Fruit fly (Drosophila melanogaster): ENCODE measurements around the gene CG17732.

CG17732 gene

DNA sequence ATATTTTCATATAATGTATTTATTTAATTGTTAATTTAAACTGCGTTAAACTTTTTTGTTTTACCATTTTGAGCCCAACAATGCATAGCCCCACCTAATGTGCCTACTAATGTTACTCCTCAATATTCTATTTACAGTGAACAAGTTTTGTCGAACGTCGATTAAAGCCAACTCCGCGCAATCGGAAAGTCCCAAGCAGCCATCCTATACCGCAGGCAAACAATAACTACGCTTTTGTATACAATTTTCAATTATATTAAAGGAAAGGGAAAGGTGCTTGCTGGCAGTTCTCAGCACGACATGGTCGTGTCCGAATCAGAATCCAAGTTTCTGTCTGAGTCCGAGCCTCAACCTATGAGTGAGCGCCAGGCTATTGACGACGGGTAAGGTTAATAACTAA lies at the start of gene CG17732:
CG17732 (plus strand) TSS at position 301 of the 400 bp plus-strand sequence.
- TF ChIP-seq EcR (GFP tag; optimal IDR thresholded peaks at IDR 0.05) (no peak), Dll (optimal IDR thresholded peaks at IDR 0.05) (no peak), CG8478 (optimal IDR thresholded peaks at IDR 0.05) (no peak)

DNA sequence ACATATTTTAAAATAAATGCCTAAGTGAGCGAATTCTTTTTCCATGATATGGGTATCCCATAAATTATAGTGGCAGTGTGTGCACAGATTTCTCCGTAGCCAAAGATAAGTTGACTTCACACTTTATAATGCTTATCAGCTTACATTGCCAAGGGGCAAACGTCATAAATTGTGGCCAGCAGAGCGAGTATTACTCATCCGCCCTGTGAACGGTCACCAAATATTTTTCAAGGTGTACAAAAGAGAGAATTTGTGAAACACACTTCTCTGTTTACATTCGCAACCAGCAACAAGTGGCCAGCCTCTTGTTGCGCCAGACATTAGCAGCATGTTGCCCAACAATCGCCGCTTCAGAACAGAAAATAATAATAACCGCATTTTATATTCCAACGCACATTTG lies 48.6 kb upstream of the CG17732 start:
- TF ChIP-seq usp (GFP tag; optimal IDR thresholded peaks at IDR 0.05) = no peak

DNA sequence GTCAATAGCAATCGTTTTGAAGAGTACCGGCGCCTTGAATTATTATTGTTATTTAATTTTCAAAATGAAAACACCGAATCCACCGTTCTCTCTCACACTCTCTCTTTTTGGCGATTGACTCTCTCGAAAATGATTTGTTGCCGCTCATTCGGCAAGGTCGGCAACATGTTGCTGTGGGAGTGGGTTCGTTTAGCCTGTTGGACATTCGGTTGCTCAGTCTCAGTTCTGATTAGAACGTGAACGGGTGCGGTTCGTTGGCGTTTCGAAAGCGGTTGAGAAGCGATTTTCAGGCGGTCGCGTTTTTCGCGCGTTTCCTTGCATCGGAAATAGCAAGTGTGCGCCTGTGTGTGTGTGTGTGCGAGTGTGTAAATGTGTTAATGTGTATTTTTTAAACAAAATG lies 42.5 kb upstream of the CG17732 start, which contains the start of gene Ac76E:
Ac76E (plus strand) TSS at position 264 of the 400 bp plus-strand sequence.
- no peak for TF ChIP-seq Dll (optimal IDR thresholded peaks at IDR 0.05)
- no peak for TF ChIP-seq usp (GFP tag; optimal IDR thresholded peaks at IDR 0.05)
- no peak for TF ChIP-seq EcR (GFP tag; optimal IDR thresholded peaks at IDR 0.05)
- no peak for TF ChIP-seq psq (optimal IDR thresholded peaks at IDR 0.05)
- no peak for TF ChIP-seq pan (optimal IDR thresholded peaks at IDR 0.05)
- no peak for TF ChIP-seq CG8478 (optimal IDR thresholded peaks at IDR 0.05)

DNA sequence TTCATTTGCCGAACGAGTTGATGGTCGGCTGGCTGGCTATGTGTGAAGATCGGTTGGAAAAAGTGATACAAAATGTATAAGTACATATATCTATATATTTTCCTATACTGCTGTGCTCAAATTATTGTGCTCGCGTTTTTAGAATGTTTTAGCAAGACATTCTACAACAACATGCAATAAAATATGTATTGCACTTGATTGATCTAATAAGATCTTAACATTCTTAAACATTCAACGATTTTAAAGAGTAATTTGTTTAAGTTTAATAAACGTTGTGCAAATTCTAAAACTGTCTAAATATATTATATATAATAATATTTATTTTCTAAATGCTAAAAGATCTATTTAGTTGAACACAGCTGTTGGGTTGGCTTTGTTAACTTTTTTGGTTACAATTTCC lies 41.1 kb upstream of the CG17732 start:
- TF ChIP-seq usp (GFP tag; optimal IDR thresholded peaks at IDR 0.05) (no peak), Dll (optimal IDR thresholded peaks at IDR 0.05) (no peak), CG8478 (optimal IDR thresholded peaks at IDR 0.05) (no peak), psq (optimal IDR thresholded peaks at IDR 0.05) (no peak), EcR (GFP tag; optimal IDR thresholded peaks at IDR 0.05) (no peak), pan (optimal IDR thresholded peaks at IDR 0.05) (no peak)

DNA sequence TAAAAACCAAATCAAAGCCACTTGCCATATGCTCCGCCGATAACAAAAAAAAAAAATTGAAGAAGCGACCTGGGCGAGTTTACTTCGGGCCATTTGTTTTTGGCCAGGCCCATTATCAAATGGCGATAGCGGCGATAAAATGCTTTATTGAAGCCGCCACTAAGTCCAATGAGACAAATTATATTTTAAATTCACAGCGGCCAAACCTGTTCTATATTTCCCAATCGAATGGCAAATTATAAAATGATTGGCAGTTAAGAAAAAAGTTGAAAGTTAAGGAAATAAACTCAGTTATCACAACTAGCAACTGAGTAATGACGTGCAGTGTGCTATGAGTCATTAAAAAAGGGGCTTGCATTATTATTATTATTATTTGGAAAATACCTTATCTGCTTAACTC lies 40.3 kb upstream of the CG17732 start:
- TF ChIP-seq CG8478 (optimal IDR thresholded peaks at IDR 0.05) = no peak
- no peak for TF ChIP-seq usp (GFP tag; optimal IDR thresholded peaks at IDR 0.05)
- TF ChIP-seq Dll (optimal IDR thresholded peaks at IDR 0.05) = no peak
- no peak for TF ChIP-seq psq (optimal IDR thresholded peaks at IDR 0.05)
- TF ChIP-seq pan (optimal IDR thresholded peaks at IDR 0.05) = no peak
- TF ChIP-seq EcR (GFP tag; optimal IDR thresholded peaks at IDR 0.05) = no peak

DNA sequence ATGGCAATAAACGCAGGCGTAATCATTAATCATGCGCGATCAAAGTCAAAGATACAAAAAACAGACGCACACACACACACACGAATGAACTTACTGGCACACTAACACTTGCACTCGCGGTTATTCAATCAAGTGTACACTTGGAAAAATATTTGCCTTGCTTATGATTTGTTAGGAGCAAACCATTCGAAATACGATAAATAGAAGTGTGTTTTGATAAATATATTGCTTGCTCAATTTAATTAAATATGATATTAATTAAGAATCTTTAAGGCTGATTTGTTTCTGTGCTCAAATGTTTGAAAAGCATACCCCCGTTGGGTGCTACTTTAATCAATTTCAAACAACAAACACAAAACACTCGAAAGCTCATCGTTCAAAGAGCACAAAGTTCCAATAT lies 36.0 kb upstream of the CG17732 start:
- TF ChIP-seq Dll (optimal IDR thresholded peaks at IDR 0.05) (no peak), usp (GFP tag; optimal IDR thresholded peaks at IDR 0.05) (no peak), psq (optimal IDR thresholded peaks at IDR 0.05) (no peak), CG8478 (optimal IDR thresholded peaks at IDR 0.05) (no peak), EcR (GFP tag; optimal IDR thresholded peaks at IDR 0.05) (no peak), pan (optimal IDR thresholded peaks at IDR 0.05) (no peak)

DNA sequence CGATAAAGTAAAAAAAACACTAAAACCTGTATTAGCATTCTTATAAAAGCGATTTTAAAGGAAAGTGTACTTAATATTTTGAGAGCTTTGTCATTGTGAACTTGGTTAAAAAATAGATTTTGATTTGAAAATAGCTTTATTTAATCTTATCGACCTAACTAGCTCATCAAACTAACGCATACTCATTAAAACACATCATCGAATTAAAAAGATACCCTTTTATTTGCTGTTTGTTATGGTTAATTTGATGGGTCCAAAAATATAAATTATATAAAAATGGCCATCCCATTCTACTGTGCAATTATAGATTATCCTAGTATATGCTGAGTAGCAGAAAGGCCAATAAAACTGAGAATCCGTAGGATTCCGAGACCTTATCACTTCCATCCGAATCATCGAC lies 30.4 kb upstream of the CG17732 start, which contains the start of gene CG32219:
CG32219 (minus strand) TSS at position 101 of the 400 bp plus-strand sequence.
- TF ChIP-seq CG8478 (optimal IDR thresholded peaks at IDR 0.05) = no peak
- no peak for TF ChIP-seq psq (optimal IDR thresholded peaks at IDR 0.05)
- no peak for TF ChIP-seq Dll (optimal IDR thresholded peaks at IDR 0.05)
- TF ChIP-seq EcR (GFP tag; optimal IDR thresholded peaks at IDR 0.05) = no peak

DNA sequence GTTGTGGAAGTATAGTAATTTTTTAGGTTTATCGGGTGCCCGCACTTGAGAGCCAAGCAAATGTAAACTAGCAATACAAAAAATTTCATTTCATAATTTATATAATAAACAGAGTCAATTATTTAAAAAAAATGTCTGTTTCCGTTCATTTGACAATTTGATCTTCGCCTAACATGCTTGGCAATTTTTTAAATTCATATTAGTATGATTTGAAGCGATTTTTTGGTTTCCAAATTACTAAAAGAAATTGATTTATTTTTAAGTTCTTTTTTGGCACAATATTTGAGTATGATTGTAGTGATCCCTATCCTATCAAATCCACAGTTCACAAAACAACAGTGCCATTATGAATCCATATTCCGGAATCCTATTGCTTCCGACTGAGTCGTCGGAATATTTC lies 29.6 kb upstream of the CG17732 start, which contains the start of gene CG34258:
CG34258 (minus strand) TSS at position 101 of the 400 bp plus-strand sequence.
- no peak for TF ChIP-seq CG8478 (optimal IDR thresholded peaks at IDR 0.05)
- TF ChIP-seq usp (GFP tag; optimal IDR thresholded peaks at IDR 0.05) = no peak
- TF ChIP-seq psq (optimal IDR thresholded peaks at IDR 0.05) = no peak
- TF ChIP-seq EcR (GFP tag; optimal IDR thresholded peaks at IDR 0.05) = no peak
- no peak for TF ChIP-seq Dll (optimal IDR thresholded peaks at IDR 0.05)
- TF ChIP-seq pan (optimal IDR thresholded peaks at IDR 0.05) = no peak

DNA sequence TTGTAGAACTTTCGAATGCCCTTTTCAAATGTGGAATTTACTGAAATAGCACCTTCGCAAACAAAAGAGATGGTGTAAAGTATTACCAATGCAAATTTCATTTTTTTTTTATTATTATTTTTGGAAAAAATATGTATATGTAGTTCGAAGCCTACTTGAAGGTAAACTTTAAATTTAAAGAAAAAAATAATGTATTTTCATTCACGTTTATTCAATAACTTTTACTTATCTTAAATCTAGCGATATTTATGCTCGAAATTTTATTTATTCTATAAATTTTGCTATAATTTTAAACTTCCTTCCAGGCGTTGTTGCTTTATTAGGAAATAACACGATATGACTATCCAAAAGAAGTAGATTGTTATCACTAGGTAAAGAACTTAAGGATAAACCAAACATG lies 28.8 kb upstream of the CG17732 start, which contains the start of gene CG33710:
CG33710 (minus strand) TSS at position 101 of the 400 bp plus-strand sequence.
- TF ChIP-seq CG8478 (optimal IDR thresholded peaks at IDR 0.05) (no peak), pan (optimal IDR thresholded peaks at IDR 0.05) (no peak), EcR (GFP tag; optimal IDR thresholded peaks at IDR 0.05) (no peak), Dll (optimal IDR thresholded peaks at IDR 0.05) (no peak), psq (optimal IDR thresholded peaks at IDR 0.05) (no peak), usp (GFP tag; optimal IDR thresholded peaks at IDR 0.05) (no peak)

DNA sequence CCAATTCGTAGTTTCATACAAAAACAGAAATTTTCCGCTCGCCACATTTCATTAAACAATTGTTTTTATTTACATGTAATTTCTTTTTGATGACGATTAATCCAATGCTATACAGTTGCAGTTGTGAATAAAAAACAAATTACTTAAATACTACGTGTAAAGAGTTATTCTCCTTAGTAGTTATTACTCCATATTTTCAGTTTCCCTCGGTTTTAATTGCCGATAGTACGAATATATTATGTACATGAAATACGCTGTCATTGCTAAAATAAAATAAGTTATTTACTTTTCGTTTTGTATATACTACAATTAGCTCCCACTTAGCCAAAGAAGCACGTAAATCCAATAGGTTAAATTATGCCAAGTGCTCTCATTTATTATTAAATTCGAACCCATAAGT lies 27.9 kb upstream of the CG17732 start, which contains the start of gene CG42655:
CG42655 (minus strand) TSS at position 101 of the 400 bp plus-strand sequence.
- TF ChIP-seq CG8478 (optimal IDR thresholded peaks at IDR 0.05) = no peak
- TF ChIP-seq EcR (GFP tag; optimal IDR thresholded peaks at IDR 0.05) = no peak
- no peak for TF ChIP-seq Dll (optimal IDR thresholded peaks at IDR 0.05)
- TF ChIP-seq usp (GFP tag; optimal IDR thresholded peaks at IDR 0.05) = no peak
- TF ChIP-seq psq (optimal IDR thresholded peaks at IDR 0.05) = no peak
- no peak for TF ChIP-seq pan (optimal IDR thresholded peaks at IDR 0.05)

DNA sequence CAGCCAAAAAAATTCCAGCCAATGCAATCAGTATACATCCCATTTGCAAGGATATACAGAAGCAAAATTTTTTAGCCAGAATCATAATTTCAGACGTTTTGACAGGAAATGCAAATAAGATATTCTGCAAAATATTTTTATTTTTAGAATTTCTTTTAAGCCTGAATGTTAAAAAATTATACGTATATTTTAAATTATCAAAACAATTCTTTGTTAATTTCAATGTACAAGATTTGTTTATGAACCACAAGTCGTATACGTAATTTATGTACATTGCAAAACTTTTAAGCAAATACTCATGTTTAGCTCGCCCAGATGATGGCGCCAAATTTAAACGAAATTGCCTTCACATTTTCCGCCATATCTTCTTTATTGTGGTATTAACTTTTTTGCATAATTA lies 27.1 kb upstream of the CG17732 start, which contains the start of gene CG42654:
CG42654 (minus strand) TSS at position 101 of the 400 bp plus-strand sequence.
- TF ChIP-seq usp (GFP tag; optimal IDR thresholded peaks at IDR 0.05) (no peak), EcR (GFP tag; optimal IDR thresholded peaks at IDR 0.05) (no peak), pan (optimal IDR thresholded peaks at IDR 0.05) (no peak), psq (optimal IDR thresholded peaks at IDR 0.05) (no peak), Dll (optimal IDR thresholded peaks at IDR 0.05) (no peak), CG8478 (optimal IDR thresholded peaks at IDR 0.05) (no peak)

DNA sequence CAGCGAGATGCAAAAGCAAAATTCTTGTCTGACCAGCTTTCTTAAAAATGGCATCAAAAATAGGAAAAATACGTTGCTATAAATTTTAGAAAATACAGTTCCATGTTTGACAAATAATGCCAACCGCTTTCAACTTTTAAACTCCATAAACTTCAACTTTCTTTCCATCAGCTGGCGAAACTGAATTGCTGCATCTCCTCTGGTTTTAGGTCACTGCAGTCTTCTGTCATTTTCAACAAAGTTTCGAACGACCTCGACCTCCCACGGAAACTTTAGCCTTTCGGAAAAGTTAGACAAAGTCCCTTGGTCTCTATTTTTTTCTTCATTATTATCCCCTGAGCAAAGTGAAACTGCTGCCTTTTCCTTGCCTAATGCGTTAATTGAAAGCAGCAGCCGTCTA lies 25.8 kb upstream of the CG17732 start, which contains the start of gene CG42263:
CG42263 (minus strand) TSS at position 101 of the 400 bp plus-strand sequence.
- no peak for TF ChIP-seq Dll (optimal IDR thresholded peaks at IDR 0.05)
- no peak for TF ChIP-seq psq (optimal IDR thresholded peaks at IDR 0.05)
- TF ChIP-seq EcR (GFP tag; optimal IDR thresholded peaks at IDR 0.05) = no peak
- TF ChIP-seq pan (optimal IDR thresholded peaks at IDR 0.05) = no peak
- no peak for TF ChIP-seq usp (GFP tag; optimal IDR thresholded peaks at IDR 0.05)
- TF ChIP-seq CG8478 (optimal IDR thresholded peaks at IDR 0.05) = no peak

DNA sequence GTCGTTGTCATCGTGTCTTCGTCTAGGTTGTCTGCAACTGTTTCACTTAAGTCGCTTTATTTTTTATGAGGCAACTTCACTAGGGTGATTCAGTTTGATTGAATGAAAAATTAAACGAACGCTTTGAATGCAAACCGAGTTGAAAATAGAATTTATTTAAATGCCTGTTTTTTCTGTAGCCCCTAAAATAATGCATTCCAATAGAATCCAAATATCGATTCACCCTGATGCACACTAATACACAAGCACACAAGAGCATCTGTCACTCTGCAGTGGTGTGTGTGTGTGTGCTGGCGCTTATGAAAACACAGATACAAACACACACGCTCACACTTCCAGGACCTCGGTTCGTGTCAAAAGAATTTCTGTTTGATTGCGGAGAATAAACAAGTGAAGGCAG lies 19.7 kb upstream of the CG17732 start:
- TF ChIP-seq usp (GFP tag; optimal IDR thresholded peaks at IDR 0.05) (no peak), Dll (optimal IDR thresholded peaks at IDR 0.05) (no peak), psq (optimal IDR thresholded peaks at IDR 0.05) (no peak), pan (optimal IDR thresholded peaks at IDR 0.05) (no peak), CG8478 (optimal IDR thresholded peaks at IDR 0.05) (no peak), EcR (GFP tag; optimal IDR thresholded peaks at IDR 0.05) (no peak)

Data from whole organism.